Fruit fly (Drosophila melanogaster): Measurements from ENCODE around the gene Srlp.

The Srlp gene

DNA sequence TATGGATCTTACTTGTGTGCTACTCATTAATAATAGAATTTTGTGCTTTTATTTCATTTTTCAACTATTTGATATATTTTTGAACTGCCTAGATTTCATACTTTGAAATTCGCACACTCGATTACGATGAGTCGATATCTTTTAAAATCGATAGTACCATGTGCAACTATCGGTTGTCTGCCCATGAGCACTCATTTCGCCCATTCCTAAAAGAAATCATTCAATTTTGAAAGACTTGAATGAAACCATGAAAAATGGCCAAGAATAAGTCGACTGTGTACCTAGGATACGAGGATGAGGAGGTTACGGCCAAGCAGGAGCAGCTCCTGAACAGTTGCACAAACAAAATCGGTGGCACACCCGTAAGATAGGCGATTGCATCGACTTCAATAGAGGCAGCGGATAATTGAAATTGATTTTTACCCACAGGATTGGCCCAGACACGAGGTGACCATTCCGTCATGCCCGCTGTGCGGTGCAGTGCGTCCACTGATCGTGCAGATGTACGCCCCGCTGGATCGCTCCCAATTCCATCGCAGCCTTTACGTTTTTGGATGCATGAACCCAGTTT is 22.6 kb downstream of the Srlp start, which contains the start of gene trus (continued):
- TF ChIP-seq CG17328 (GFP tag; IDR thresholded peaks at IDR 0.05) (no peak), Side (GFP tag; optimal IDR thresholded peaks at IDR 0.05) (no peak), CG7372 (GFP tag; IDR thresholded peaks at IDR 0.05) (no peak), sug (tag; optimal IDR thresholded peaks at IDR 0.05) (peak; percentile 17), zen (tag; optimal IDR thresholded peaks at IDR 0.05) (peak; percentile 7), toy (GFP tag; IDR thresholded peaks at IDR 0.05) (no peak), CG17359 (tag; optimal IDR thresholded peaks at IDR 0.05) (no peak), Nf-YB (GFP tag; optimal IDR thresholded peaks at IDR 0.05) (no peak), CG4617 (GFP tag; optimal IDR thresholded peaks at IDR 0.05; ENCODE audit: borderline replicate concordance) (peak; percentile 50), Jarid2 (GFP tag; optimal IDR thresholded peaks at IDR 0.05) (no peak), CG12155 (GFP tag; optimal IDR thresholded peaks at IDR 0.05) (no peak), Ets97D (GFP tag; optimal IDR thresholded peaks at IDR 0.05) (peak; percentile 4), Trl (optimal IDR thresholded peaks at IDR 0.05) (no peak), Trl (GFP tag; optimal IDR thresholded peaks at IDR 0.05) (no peak), C15 (GFP tag; IDR thresholded peaks at IDR 0.05) (no peak), CG17612 (GFP tag; IDR thresholded peaks at IDR 0.05) (no peak), p53 (GFP tag; optimal IDR thresholded peaks at IDR 0.05) (no peak), aop (GFP tag; IDR thresholded peaks at IDR 0.05) (no peak), Dip3 (GFP tag; optimal IDR thresholded peaks at IDR 0.05) (no peak), Atf3 (GFP tag; optimal IDR thresholded peaks at IDR 0.05) (no peak), Elba2 (GFP tag; optimal IDR thresholded peaks at IDR 0.05) (no peak), tna (GFP tag; IDR thresholded peaks at IDR 0.05; ENCODE audit: partially characterized antibody) (peak; percentile 82), D19A (tag; optimal IDR thresholded peaks at IDR 0.05) (peak; percentile 54), insv (GFP tag; optimal IDR thresholded peaks at IDR 0.05) (no peak), Hr3 (GFP tag; optimal IDR thresholded peaks at IDR 0.05) (no peak), scrt (GFP tag; optimal IDR thresholded peaks at IDR 0.05) (no peak), unc-4 (GFP tag; IDR thresholded peaks at IDR 0.05; ENCODE audit: partially characterized antibody) (peak; percentile 91), zen2 (GFP tag; IDR thresholded peaks at IDR 0.05; ENCODE audit: partially characterized antibody) (peak; percentile 85), so (GFP tag; IDR thresholded peaks at IDR 0.05) (no peak), CG15514 (GFP tag; optimal IDR thresholded peaks at IDR 0.05) (peak; percentile 46), Dref (GFP tag; IDR thresholded peaks at IDR 0.05) (peak; percentile 93), klu (GFP tag; IDR thresholded peaks at IDR 0.05) (no peak), grau (tag; optimal IDR thresholded peaks at IDR 0.05) (no peak), Med (GFP tag) (peak; percentile 35), CG5245 (GFP tag; optimal IDR thresholded peaks at IDR 0.05) (no peak), CG10209 (GFP tag; optimal IDR thresholded peaks at IDR 0.05) (no peak), pfk (GFP tag; optimal IDR thresholded peaks at IDR 0.05) (no peak), CG6175 (GFP tag; IDR thresholded peaks at IDR 0.05) (no peak), seq (GFP tag; IDR thresholded peaks at IDR 0.05) (no peak), tin (GFP tag; optimal IDR thresholded peaks at IDR 0.05) (no peak), CG2199 (GFP tag; IDR thresholded peaks at IDR 0.05) (no peak), bowl (GFP tag; IDR thresholded peaks at IDR 0.05) (no peak), Fer1 (GFP tag; optimal IDR thresholded peaks at IDR 0.05) (peak; percentile 13), Gug (GFP tag; IDR thresholded peaks at IDR 0.05) (no peak), pnt (GFP tag; optimal IDR thresholded peaks at IDR 0.05) (no peak), CG7556 (GFP tag; optimal IDR thresholded peaks at IDR 0.05) (no peak), ttk (GFP tag; IDR thresholded peaks at IDR 0.05) (no peak), Tbp (GFP tag; optimal IDR thresholded peaks at IDR 0.05) (no peak), gcm (GFP tag; optimal IDR thresholded peaks at IDR 0.05) (no peak), Dp (GFP tag; optimal IDR thresholded peaks at IDR 0.05) (peak; percentile 87), NfI (GFP tag; optimal IDR thresholded peaks at IDR 0.05) (no peak), inv (GFP tag; IDR thresholded peaks at IDR 0.05; ENCODE audit: partially characterized antibody) (peak; percentile 69)
